Worm (Caenorhabditis elegans): Measurements from ENCODE around the gene F42G8.8.

DNA sequence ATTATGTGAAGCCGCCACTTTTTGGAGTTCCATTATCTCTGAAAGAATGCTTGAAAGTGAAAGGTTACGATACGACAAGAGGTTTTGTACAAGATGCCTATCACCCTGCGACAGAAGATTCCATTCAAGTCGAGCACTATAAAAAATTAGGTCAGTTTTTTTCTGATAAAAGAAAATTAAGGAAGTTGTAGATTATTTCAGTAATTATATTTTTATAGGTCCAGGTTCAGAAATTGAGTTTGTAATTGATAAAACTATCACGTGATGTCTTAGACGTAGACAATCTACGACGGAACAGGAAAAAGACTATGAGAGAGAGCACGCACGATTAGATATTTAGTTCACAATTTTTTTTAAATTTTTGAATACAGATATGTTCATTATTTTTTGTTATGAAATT is 41.1 kb downstream of the F42G8.8 start:
- TF ChIP-seq snpc-4 (tag; optimal IDR thresholded peaks at IDR 0.05) (no peak), egl-27 (tag; optimal IDR thresholded peaks at IDR 0.05) (no peak), ZK546.5 (tag; optimal IDR thresholded peaks at IDR 0.05) (no peak), lin-39 (tag; optimal IDR thresholded peaks at IDR 0.05) (no peak), lsy-2 (tag; optimal IDR thresholded peaks at IDR 0.05) (no peak), skn-1 (tag; optimal IDR thresholded peaks at IDR 0.05) (no peak)

Data from whole organism, L2 larva.